Worm (Caenorhabditis elegans) whole organism, L4 larva: ENCODE measurements around the gene jip-1.

ENCODE experiments used
- R02D3.7 ChIP-seq: fragments of 150-350 bp; sonication (generic microtip); optimal IDR thresholded peaks from 3 replicates; lab custom pipeline; 2014; ENCODE audit warnings: missing biosample characterization, missing genetic modification characterization
- Y5F2A.4 ChIP-seq: fragments of 200-800 bp; sonication (Bioruptor generic); optimal IDR thresholded peaks from 2 replicates; lab custom pipeline; 2018; ENCODE audit warnings: mild to moderate bottlenecking, missing genetic modification characterization, missing compliant biosample characterization
- Y75B8A.6 ChIP-seq: fragments of 200-800 bp; sonication (Bioruptor generic); IDR thresholded peaks from 2 replicates; pipeline ENCODE4 v1.3.6; 2022; ENCODE audit warnings: missing genetic modification reagents, missing genetic modification characterization, missing compliant biosample characterization
- ZK546.5 ChIP-seq, 2 experiments: sonication (generic microtip); optimal IDR thresholded peaks; 2 replicates each; lab custom pipeline; 2017; ENCODE audit warnings: missing biosample characterization in 2 of 2, missing genetic modification characterization in 2 of 2
- aha-1 ChIP-seq: fragments of 150-350 bp; peaks from one replicate; lab custom pipeline; 2014; ENCODE audit warnings: missing biosample characterization, missing genetic modification characterization
- arid-1 ChIP-seq: fragments of 200-800 bp; sonication (Bioruptor generic); conservative IDR thresholded peaks from 2 replicates; pipeline ENCODE4 v1.3.6; 2022; ENCODE audit warnings: missing genetic modification reagents, missing genetic modification characterization, missing compliant biosample characterization
- attf-4 ChIP-seq: sonication (generic microtip); optimal IDR thresholded peaks from 3 replicates; lab custom pipeline; 2017; ENCODE audit warnings: missing biosample characterization, missing genetic modification characterization
- ceh-32 ChIP-seq: sonication (generic microtip); optimal IDR thresholded peaks from 2 replicates; lab custom pipeline; 2016; ENCODE audit warnings: mild to moderate bottlenecking, missing genetic modification characterization, missing compliant biosample characterization; ENCODE audit not compliant: poor library complexity
- ceh-44 ChIP-seq: fragments of 200-800 bp; sonication (Bioruptor generic); IDR thresholded peaks from 2 replicates; pipeline ENCODE4 v1.3.6; 2022; ENCODE audit warnings: missing genetic modification reagents, missing genetic modification characterization, missing compliant biosample characterization
- ces-1 ChIP-seq: fragments of 150-350 bp; sonication (generic microtip); optimal IDR thresholded peaks from 4 replicates; lab custom pipeline; 2014; ENCODE audit warnings: missing biosample characterization, missing genetic modification reagents, missing genetic modification characterization
- cey-2 ChIP-seq: sonication (generic microtip); optimal IDR thresholded peaks from 3 replicates; lab custom pipeline; 2017; ENCODE audit warnings: missing genetic modification characterization, mild to moderate bottlenecking, missing compliant biosample characterization, antibody characterized with exemption, borderline replicate concordance; ENCODE audit not compliant: insufficient read depth
- daf-12 ChIP-seq: fragments of 150-350 bp; optimal IDR thresholded peaks from 2 replicates; lab custom pipeline; 2014; ENCODE audit warnings: missing biosample characterization, missing genetic modification reagents, missing genetic modification characterization
- daf-16 ChIP-seq, 3 experiments: sonication (generic microtip); optimal IDR thresholded peaks; 2 replicates each; lab custom pipeline; 2016 to 2017; ENCODE audit warnings: missing genetic modification characterization in 3 of 3, missing genetic modification reagents in 3 of 3, mild to moderate bottlenecking in 2 of 3, missing compliant biosample characterization in 2 of 3, missing biosample characterization in 1 of 3, moderate library complexity in 1 of 3
- dmd-6 ChIP-seq: fragments of 200-800 bp; sonication (Bioruptor generic); IDR thresholded peaks from 2 replicates; pipeline ENCODE4 v1.3.6; 2022; ENCODE audit warnings: missing genetic modification reagents, missing genetic modification characterization, missing compliant biosample characterization
- dmd-9 ChIP-seq: fragments of 200-800 bp; sonication (Bioruptor generic); IDR thresholded peaks from 2 replicates; pipeline ENCODE4 v1.3.6; 2022; ENCODE audit warnings: missing genetic modification reagents, missing genetic modification characterization, missing compliant biosample characterization
- dpl-1 ChIP-seq: fragments of 150-350 bp; optimal IDR thresholded peaks from 2 replicates; lab custom pipeline; 2014; ENCODE audit warnings: missing biosample characterization, missing genetic modification reagents, missing genetic modification characterization
- fos-1 ChIP-seq: fragments of 150-350 bp; optimal IDR thresholded peaks from 2 replicates; lab custom pipeline; 2014; ENCODE audit warnings: missing biosample characterization, missing genetic modification characterization
- gei-8 ChIP-seq: fragments of 200-800 bp; sonication (Bioruptor generic); optimal IDR thresholded peaks from 2 replicates; lab custom pipeline; 2018; ENCODE audit warnings: mild to moderate bottlenecking, missing genetic modification characterization, missing compliant biosample characterization
- hlh-30 ChIP-seq: sonication (generic microtip); optimal IDR thresholded peaks from 2 replicates; lab custom pipeline; 2017; ENCODE audit warnings: antibody characterized with exemption, mild to moderate bottlenecking, missing genetic modification characterization, missing compliant biosample characterization; ENCODE audit not compliant: insufficient read depth
- hmg-1.1 ChIP-seq: fragments of 200-800 bp; sonication (Bioruptor generic); IDR thresholded peaks from 2 replicates; pipeline ENCODE4 v1.3.6; 2022; ENCODE audit warnings: missing genetic modification reagents, missing genetic modification characterization, missing compliant biosample characterization
- lin-13 ChIP-seq: fragments of 150-350 bp; optimal IDR thresholded peaks from 2 replicates; lab custom pipeline; 2014; ENCODE audit warnings: missing biosample characterization, missing genetic modification reagents, missing genetic modification characterization
- lir-3 ChIP-seq: sonication (generic microtip); optimal IDR thresholded peaks from 2 replicates; lab custom pipeline; 2016; ENCODE audit warnings: mild to moderate bottlenecking, missing genetic modification characterization, missing compliant biosample characterization
- lsy-2 ChIP-seq, 2 experiments: fragments of 150-350 bp in 1 of 2; sonication (generic microtip) in 1 of 2; optimal IDR thresholded peaks; 2 replicates each; lab custom pipeline; 2014 to 2017; ENCODE audit warnings: missing biosample characterization in 2 of 2, missing genetic modification characterization in 2 of 2
- mdt-29 ChIP-seq: fragments of 200-800 bp; sonication (Bioruptor generic); IDR thresholded peaks from 2 replicates; pipeline ENCODE4 v1.3.6; 2022; ENCODE audit warnings: missing genetic modification reagents, missing genetic modification characterization, missing compliant biosample characterization
- mep-1 ChIP-seq: fragments of 150-350 bp; sonication (generic microtip); optimal IDR thresholded peaks from 3 replicates; lab custom pipeline; 2014; ENCODE audit warnings: missing biosample characterization, missing genetic modification characterization
- mes-2 ChIP-seq: sonication (generic microtip); optimal IDR thresholded peaks from 2 replicates; lab custom pipeline; 2016; ENCODE audit warnings: missing genotype, mild to moderate bottlenecking, missing genetic modification characterization, missing compliant biosample characterization; ENCODE audit not compliant: poor library complexity, severe bottlenecking
- mxl-2 ChIP-seq: fragments of 200-800 bp; sonication (Bioruptor generic); conservative IDR thresholded peaks from 2 replicates; pipeline ENCODE4 v1.3.6; 2022; ENCODE audit warnings: missing genetic modification reagents, missing genetic modification characterization, missing compliant biosample characterization
- nhr-10 ChIP-seq: fragments of 150-350 bp; optimal IDR thresholded peaks from 2 replicates; lab custom pipeline; 2014; ENCODE audit warnings: missing biosample characterization, missing genetic modification characterization
- nhr-28 ChIP-seq: fragments of 150-350 bp; optimal IDR thresholded peaks from 2 replicates; lab custom pipeline; 2014; ENCODE audit warnings: missing biosample characterization, missing genetic modification characterization
- nhr-41 ChIP-seq: fragments of 200-800 bp; sonication (Bioruptor generic); IDR thresholded peaks from 2 replicates; pipeline ENCODE4 v1.3.6; 2022; ENCODE audit warnings: missing genetic modification reagents, missing genetic modification characterization, missing compliant biosample characterization
- rbr-2 ChIP-seq: sonication (generic microtip); optimal IDR thresholded peaks from 2 replicates; lab custom pipeline; 2016; ENCODE audit warnings: missing genotype, missing genetic modification characterization, missing compliant biosample characterization
- saeg-2 ChIP-seq: fragments of 200-800 bp; sonication (Bioruptor generic); IDR thresholded peaks from 2 replicates; pipeline ENCODE4 v1.3.6; 2022; ENCODE audit warnings: missing genetic modification reagents, missing genetic modification characterization, missing compliant biosample characterization
- sdz-12 ChIP-seq: fragments of 200-800 bp; sonication (Bioruptor generic); optimal IDR thresholded peaks from 2 replicates; lab custom pipeline; 2018; ENCODE audit warnings: mild to moderate bottlenecking, missing genetic modification characterization, missing compliant biosample characterization
- spr-1 ChIP-seq: sonication (generic microtip); optimal IDR thresholded peaks from 2 replicates; lab custom pipeline; 2016; ENCODE audit warnings: mild to moderate bottlenecking, missing genetic modification characterization, missing compliant biosample characterization
- spr-3 ChIP-seq: fragments of 200-800 bp; sonication (Bioruptor generic); optimal IDR thresholded peaks from 2 replicates; lab custom pipeline; 2018; ENCODE audit warnings: mild to moderate bottlenecking, missing genetic modification characterization, missing compliant biosample characterization
- unc-62 ChIP-seq, 3 experiments: fragments of 150-350 bp in 1 of 3; sonication (generic microtip); optimal IDR thresholded peaks in 2 of 3; peaks in 1 of 3; 1 replicate in 1 of 3; 2 replicates in 2 of 3; lab custom pipeline; 2014 to 2017; ENCODE audit warnings: missing biosample characterization in 3 of 3, missing genetic modification characterization in 3 of 3, missing genetic modification reagents in 3 of 3, missing genotype in 1 of 3
- zag-1 ChIP-seq: fragments of 150-350 bp; optimal IDR thresholded peaks from 2 replicates; lab custom pipeline; 2014; ENCODE audit warnings: missing biosample characterization, missing genetic modification characterization
- zip-11 ChIP-seq: fragments of 200-800 bp; sonication (Bioruptor generic); IDR thresholded peaks from 2 replicates; pipeline ENCODE4 v1.3.6; 2022; ENCODE audit warnings: missing genetic modification characterization, missing compliant biosample characterization

Gene jip-1

ce11 chrII:1323190-1323651 lies 3.6 kb upstream of the jip-1 start (continued):
- peak in 1 of 2 experiments; percentile 58 for TF ChIP-seq lsy-2 (tag; optimal IDR thresholded peaks at IDR 0.05; lab: Kevin White, UChicago)
- no peak for TF ChIP-seq gei-8
- no peak for TF ChIP-seq dmd-9
- TF ChIP-seq R02D3.7 (tag; lab: Kevin White, UChicago) = no peak
- TF ChIP-seq sdz-12 = no peak
- no peak for TF ChIP-seq zag-1 (tag; lab: Kevin White, UChicago)
- peak; percentile 26 for TF ChIP-seq dpl-1 (GFP tag; lab: Kevin White, UChicago)
- no peak for TF ChIP-seq fos-1
- no peak for TF ChIP-seq arid-1
- TF ChIP-seq hmg-1.1 (GFP tag; lab: Robert Waterston, UW) = peak; percentile 66
- TF ChIP-seq nhr-41 (GFP tag; lab: Robert Waterston, UW) = no peak
- peak in 1 of 2 experiments; percentile 29 for TF ChIP-seq ZK546.5 (tag; optimal IDR thresholded peaks at IDR 0.05; lab: Kevin White, UChicago)
- TF ChIP-seq mep-1 (tag; lab: Kevin White, UChicago) = peak; percentile 72
- peak; percentile 40 for TF ChIP-seq mes-2
- TF ChIP-seq spr-1 (tag; lab: Kevin White, UChicago) = no peak

ce11 chrII:1324017-1324416 lies 2.8 kb upstream of the jip-1 start:
- TF ChIP-seq ces-1 (peak; percentile 9), attf-4 (tag; lab: Kevin White, UChicago) (no peak)

- TF ChIP-seq rbr-2 (tag; lab: Kevin White, UChicago) = no peak
- TF ChIP-seq daf-12 = no peak
- no peak for TF ChIP-seq cey-2
- no peak for TF ChIP-seq mdt-29 (GFP tag; lab: Robert Waterston, UW)
- TF ChIP-seq nhr-28 = no peak
- no peak for TF ChIP-seq Y5F2A.4 (GFP tag; lab: Kevin White, UChicago)
- no peak for TF ChIP-seq arid-1
- no peak for TF ChIP-seq nhr-10 (tag; lab: Kevin White, UChicago)
- no peak for TF ChIP-seq daf-16 (GFP tag; optimal IDR thresholded peaks at IDR 0.05; lab: Kevin White, UChicago)
- no peak for TF ChIP-seq daf-16 (tag; optimal IDR thresholded peaks at IDR 0.05; lab: Kevin White, UChicago)
- TF ChIP-seq lin-13 (GFP tag; lab: Kevin White, UChicago) = no peak
- TF ChIP-seq dmd-6 = no peak
- TF ChIP-seq ceh-44 (GFP tag; lab: Robert Waterston, UW) = no peak
- no peak for TF ChIP-seq spr-3
- no peak for TF ChIP-seq lir-3 (tag; lab: Kevin White, UChicago)
Measured at ce11 chrII:1325604-1326003, 1.2 kb upstream of the jip-1 start.

ce11 chrII:1329887-1330286 lies 3.1 kb downstream of the jip-1 start:
- TF ChIP-seq ZK546.5 (tag; optimal IDR thresholded peaks at IDR 0.05; lab: Kevin White, UChicago) (no peak), fos-1 (no peak), unc-62 (GFP tag; optimal IDR thresholded peaks at IDR 0.05 in 1 of 2; lab: Kevin White, UChicago) (peak in 1 of 2 experiments; percentile 74), unc-62 (tag; optimal IDR thresholded peaks at IDR 0.05; lab: Kevin White, UChicago) (no peak), aha-1 (peak; percentile 77), ceh-32 (tag; lab: Kevin White, UChicago) (no peak), spr-1 (tag; lab: Kevin White, UChicago) (no peak), zip-11 (GFP tag; lab: Robert Waterston, UW) (no peak), ces-1 (no peak), saeg-2 (GFP tag; lab: Robert Waterston, UW) (no peak), R02D3.7 (tag; lab: Kevin White, UChicago) (no peak), mxl-2 (GFP tag; lab: Robert Waterston, UW) (no peak), Y75B8A.6 (GFP tag; lab: Robert Waterston, UW) (no peak), hlh-30 (no peak)
